Fruit fly (Drosophila melanogaster): ENCODE measurements around the gene Elp1.

The Elp1 gene

dm6 chr3R:11678016-11678415, 27.2 kb downstream of the Elp1 start, which contains the start of gene CG18476 (continued):
- TF ChIP-seq ind (GFP tag; optimal IDR thresholded peaks at IDR 0.05) (peak; percentile 91), al (GFP tag; IDR thresholded peaks at IDR 0.05) (peak; percentile 93), CG7745 (tag; optimal IDR thresholded peaks at IDR 0.05) (no peak), Mrtf (GFP tag; IDR thresholded peaks at IDR 0.05) (peak; percentile 93), CG15073 (GFP tag; optimal IDR thresholded peaks at IDR 0.05) (no peak), CG14860 (GFP tag; IDR thresholded peaks at IDR 0.05; ENCODE audit: partially characterized antibody) (no peak), gro (GFP tag; optimal IDR thresholded peaks at IDR 0.05) (peak; percentile 80), CG3065 (GFP tag; optimal IDR thresholded peaks at IDR 0.05) (peak; percentile 59), CG6272 (GFP tag; IDR thresholded peaks at IDR 0.05) (peak; percentile 93), hb (GFP tag; IDR thresholded peaks at IDR 0.05; ENCODE audit: partially characterized antibody) (no peak), CG34422 (GFP tag; IDR thresholded peaks at IDR 0.05) (peak; percentile 96), YL-1 (GFP tag; optimal IDR thresholded peaks at IDR 0.05) (peak; percentile 69), toy (GFP tag; IDR thresholded peaks at IDR 0.05) (peak; percentile 87), ken (GFP tag; IDR thresholded peaks at IDR 0.05) (peak; percentile 92), CG11093 (GFP tag; IDR thresholded peaks at IDR 0.05) (peak; percentile 86), CG1602 (GFP tag; optimal IDR thresholded peaks at IDR 0.05) (peak; percentile 85), H15 (GFP tag; IDR thresholded peaks at IDR 0.05) (peak; percentile 91), Sry-δ (GFP tag; optimal IDR thresholded peaks at IDR 0.05) (peak; percentile 16), CG14965 (GFP tag; optimal IDR thresholded peaks at IDR 0.05; ENCODE audit: borderline replicate concordance) (no peak), CG7987 (GFP tag; optimal IDR thresholded peaks at IDR 0.05) (peak; percentile 50), sens (GFP tag) (peak; percentile 96), Dfd (GFP tag; optimal IDR thresholded peaks at IDR 0.05) (no peak), dan (GFP tag; IDR thresholded peaks at IDR 0.05) (peak; percentile 12; the same call in 1 of the 2 replicates), tx (GFP tag; optimal IDR thresholded peaks at IDR 0.05) (no peak), CG4730 (GFP tag; IDR thresholded peaks at IDR 0.05) (peak; percentile 91), Doc3 (GFP tag; IDR thresholded peaks at IDR 0.05; ENCODE audit: partially characterized antibody) (no peak), sima (GFP tag; optimal IDR thresholded peaks at IDR 0.05) (no peak), CG3847 (GFP tag; IDR thresholded peaks at IDR 0.05) (peak; percentile 91), Mad (GFP tag; optimal IDR thresholded peaks at IDR 0.05) (peak; percentile 64), Meics (GFP tag; optimal IDR thresholded peaks at IDR 0.05) (peak; percentile 90), CG7372 (GFP tag; IDR thresholded peaks at IDR 0.05) (peak; percentile 95), MTF-1 (GFP tag; optimal IDR thresholded peaks at IDR 0.05; ENCODE audit: borderline replicate concordance) (peak; percentile 59), ro (GFP tag; IDR thresholded peaks at IDR 0.05) (peak; percentile 52), cad (GFP tag; optimal IDR thresholded peaks at IDR 0.05) (no peak), CG12155 (GFP tag; optimal IDR thresholded peaks at IDR 0.05) (peak; percentile 84), CG10565 (GFP tag; optimal IDR thresholded peaks at IDR 0.05) (peak; percentile 28), CG12942 (GFP tag; optimal IDR thresholded peaks at IDR 0.05) (peak; percentile 77), Optix (GFP tag; IDR thresholded peaks at IDR 0.05) (no peak), amos (GFP tag; IDR thresholded peaks at IDR 0.05; ENCODE audit: partially characterized antibody) (no peak), Aef1 (GFP tag; IDR thresholded peaks at IDR 0.05) (peak; percentile 92), Six4 (GFP tag; optimal IDR thresholded peaks at IDR 0.05) (peak; percentile 85), Hey (tag; optimal IDR thresholded peaks at IDR 0.05) (no peak), Dref (GFP tag; IDR thresholded peaks at IDR 0.05) (no peak), Fer3 (tag; optimal IDR thresholded peaks at IDR 0.05) (peak; percentile 93), CG7357 (GFP tag; IDR thresholded peaks at IDR 0.05) (peak; percentile 88), lola (GFP tag; optimal IDR thresholded peaks at IDR 0.05) (peak in 1 of 3 experiments; percentile 90), jumu (GFP tag; optimal IDR thresholded peaks at IDR 0.05) (peak; percentile 50), MBD-R2 (GFP tag; IDR thresholded peaks at IDR 0.05) (peak; percentile 90), tap (tag; optimal IDR thresholded peaks at IDR 0.05) (peak; percentile 93), dimm (GFP tag; IDR thresholded peaks at IDR 0.05) (peak; percentile 58), Chrac-16 (GFP tag; optimal IDR thresholded peaks at IDR 0.05) (peak; percentile 88), CG1603 (tag; optimal IDR thresholded peaks at IDR 0.05) (peak; percentile 59)
